Fruit fly (Drosophila melanogaster) S2 (cell line): ENCODE measurements around the gene CG6179.

ENCODE experiments used
- CG8478 ChIP-seq: fragments of >200 bp; optimal IDR thresholded peaks from 2 replicates; lab custom pipeline; 2018
- CTCF ChIP-seq, 2 experiments: fragments of >200 bp; optimal IDR thresholded peaks; 2 replicates each; lab custom pipeline; 2018

dm6 chrX:18379791-18380190 is at the start of gene CG6179, which contains the start of gene por:
- TF ChIP-seq CG8478 (lab: Kevin White, UChicago) (no peak), CTCF (optimal IDR thresholded peaks at IDR 0.05; lab: Kevin White, UChicago) (no peak)
